Worm (Caenorhabditis elegans) whole organism, L4/young adult: ENCODE results near the gene daf-22.

ENCODE experiments used
- W03F9.2 ChIP-seq: fragments of 150-350 bp; optimal IDR thresholded peaks from 2 replicates; lab custom pipeline; 2014; ENCODE audit warnings: missing biosample characterization, missing genetic modification characterization
- him-1 ChIP-seq: sonication (generic microtip); optimal IDR thresholded peaks from 2 replicates; lab custom pipeline; 2016; ENCODE audit warnings: missing genotype, missing genetic modification reagents, missing genetic modification characterization, missing compliant biosample characterization

DNA sequence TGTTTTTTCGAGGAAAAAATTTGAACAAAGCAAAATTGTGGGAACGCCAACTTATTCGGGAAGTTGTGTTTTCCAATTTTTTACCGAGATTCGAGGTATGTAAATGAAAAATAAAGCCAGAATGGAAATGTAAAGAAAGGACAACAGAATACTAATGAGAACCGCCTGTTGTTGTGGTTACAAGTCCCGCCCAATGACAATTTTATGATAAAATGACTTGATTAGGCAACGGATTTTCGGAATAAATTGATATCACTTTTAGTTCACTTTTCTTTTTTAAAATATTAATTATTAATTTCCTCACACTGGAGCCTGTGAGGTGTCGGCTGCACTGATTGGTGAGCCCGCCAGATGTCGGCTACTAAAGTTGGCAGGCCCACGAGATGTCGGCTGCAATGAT is 6.9 kb upstream of the daf-22 start, which contains the start of gene dct-12:
- TF ChIP-seq him-1 (tag; lab: Kevin White, UChicago), result no peak
- TF ChIP-seq W03F9.2 (tag; lab: Kevin White, UChicago), result no peak
